Worm (Caenorhabditis elegans) whole organism, L1 larva: ENCODE results near the gene heri-1.

Experiments
- ama-1 ChIP-seq: fragments of 150-350 bp; optimal IDR thresholded peaks from 2 replicates; lab custom pipeline; 2014
- blmp-1 ChIP-seq: fragments of 150-350 bp; optimal IDR thresholded peaks from 2 replicates; lab custom pipeline; 2014; ENCODE audit warnings: missing biosample characterization, missing genetic modification characterization
- ceh-88 ChIP-seq: fragments of 200-800 bp; sonication (Bioruptor generic); IDR thresholded peaks from 2 replicates; pipeline ENCODE4 v1.3.6; 2022; ENCODE audit warnings: missing genetic modification characterization, missing compliant biosample characterization
- fkh-4 ChIP-seq: sonication (generic microtip); optimal IDR thresholded peaks from 2 replicates; lab custom pipeline; 2016; ENCODE audit warnings: missing compliant biosample characterization, missing genetic modification characterization, borderline replicate concordance
- grh-1 ChIP-seq: fragments of 200-800 bp; sonication (Bioruptor generic); IDR thresholded peaks from 2 replicates; pipeline ENCODE4 v1.3.6; 2022; ENCODE audit warnings: missing genetic modification reagents, missing genetic modification characterization, missing compliant biosample characterization
- lin-14 ChIP-seq: fragments of 200-800 bp; sonication (Bioruptor generic); optimal IDR thresholded peaks from 2 replicates; lab custom pipeline; 2018; ENCODE audit warnings: mild to moderate bottlenecking, missing genetic modification characterization, moderate library complexity, missing compliant biosample characterization
- mab-9 ChIP-seq: fragments of 200-800 bp; sonication (Bioruptor generic); IDR thresholded peaks from 2 replicates; pipeline ENCODE4 v1.3.6; 2022; ENCODE audit warnings: missing genetic modification reagents, missing genetic modification characterization, missing compliant biosample characterization
- nhr-12 ChIP-seq: sonication (generic microtip); optimal IDR thresholded peaks from 2 replicates; lab custom pipeline; 2017; ENCODE audit warnings: missing biosample characterization, missing genetic modification characterization
- nhr-47 ChIP-seq: sonication (generic microtip); optimal IDR thresholded peaks from 2 replicates; lab custom pipeline; 2016; ENCODE audit warnings: mild to moderate bottlenecking, missing genetic modification characterization, moderate library complexity, missing compliant biosample characterization
- nhr-90 ChIP-seq: sonication (generic microtip); optimal IDR thresholded peaks from 2 replicates; lab custom pipeline; 2016; ENCODE audit warnings: mild to moderate bottlenecking, missing genetic modification characterization, missing compliant biosample characterization; ENCODE audit not compliant: poor library complexity
- pqm-1 ChIP-seq: sonication (generic microtip); optimal IDR thresholded peaks from 3 replicates; lab custom pipeline; 2017; ENCODE audit warnings: missing biosample characterization, missing genetic modification characterization
- tlp-1 ChIP-seq: fragments of 150-350 bp; optimal IDR thresholded peaks from 2 replicates; lab custom pipeline; 2014; ENCODE audit warnings: missing biosample characterization, missing genetic modification characterization

DNA sequence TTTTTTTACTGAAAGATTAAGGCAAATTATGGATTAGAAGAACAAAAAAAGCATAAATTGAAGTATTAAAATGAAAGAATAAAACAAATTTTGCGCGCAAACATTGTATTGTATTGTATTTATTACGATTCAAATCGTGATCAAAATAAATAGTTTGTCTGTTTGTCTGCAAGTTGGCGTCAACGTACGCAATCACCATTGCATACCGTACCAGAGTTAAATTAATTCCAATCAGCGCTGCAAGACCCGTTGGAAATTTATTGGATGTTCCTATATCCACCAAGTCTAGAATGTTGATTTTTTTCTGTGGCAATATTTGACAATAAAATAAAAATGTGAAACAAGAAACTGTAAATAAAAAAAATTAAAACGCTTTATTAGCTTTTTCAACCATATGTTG is at the start of gene heri-1:
- no peak for TF ChIP-seq tlp-1
- no peak for TF ChIP-seq blmp-1 (tag; lab: Kevin White, UChicago)
- TF ChIP-seq pqm-1 (tag; lab: Kevin White, UChicago): no peak
- TF ChIP-seq ama-1 (lab: Kevin White, UChicago): no peak
- TF ChIP-seq grh-1 (GFP tag; lab: Robert Waterston, UW): no peak
- no peak for TF ChIP-seq nhr-47 (tag; lab: Kevin White, UChicago)
- no peak for TF ChIP-seq fkh-4 (tag; lab: Kevin White, UChicago)
- no peak for TF ChIP-seq mab-9 (GFP tag; lab: Robert Waterston, UW)
- no peak for TF ChIP-seq nhr-90 (tag; lab: Kevin White, UChicago)
- TF ChIP-seq ceh-88 (GFP tag; lab: Robert Waterston, UW): no peak
- no peak for TF ChIP-seq lin-14
- no peak for TF ChIP-seq nhr-12 (tag; lab: Kevin White, UChicago)
